Fruit fly (Drosophila melanogaster): ENCODE measurements around the gene Nplp4.

Nplp4 gene

dm6 chr2L:1986343-1987280 lies 21.6 kb upstream of the Nplp4 start (continued):
- TF ChIP-seq zf30C (GFP tag; optimal IDR thresholded peaks at IDR 0.05) (no peak), slou (GFP tag; optimal IDR thresholded peaks at IDR 0.05) (no peak), sens-2 (GFP tag; IDR thresholded peaks at IDR 0.05) (no peak; the same call in 1 of the 2 replicates), hbn (GFP tag; IDR thresholded peaks at IDR 0.05; ENCODE audit: partially characterized antibody) (no peak), Deaf1 (tag; optimal IDR thresholded peaks at IDR 0.05) (peak; percentile 25), pzg (GFP tag; optimal IDR thresholded peaks at IDR 0.05) (peak; percentile 5), CG14014 (GFP tag; IDR thresholded peaks at IDR 0.05) (peak; percentile 61), peb (GFP tag; IDR thresholded peaks at IDR 0.05) (no peak; the same call in 1 of the 2 replicates), Poxn (GFP tag; IDR thresholded peaks at IDR 0.05) (no peak), CG10366 (GFP tag; IDR thresholded peaks at IDR 0.05) (peak; percentile 35), Xrp1 (GFP tag; IDR thresholded peaks at IDR 0.05) (peak; percentile 49; the same call in 1 of the 2 replicates), HHEX (GFP tag; optimal IDR thresholded peaks at IDR 0.05) (peak; percentile 70), Atf3 (GFP tag; optimal IDR thresholded peaks at IDR 0.05) (no peak), CG10209 (GFP tag; optimal IDR thresholded peaks at IDR 0.05) (peak; percentile 38), CG7271 (tag; optimal IDR thresholded peaks at IDR 0.05) (no peak), run (tag; optimal IDR thresholded peaks at IDR 0.05) (no peak), aop (GFP tag; IDR thresholded peaks at IDR 0.05) (no peak), CG7839 (tag; optimal IDR thresholded peaks at IDR 0.05) (peak; percentile 60), CG4424 (GFP tag; optimal IDR thresholded peaks at IDR 0.05) (peak; percentile 1), maf-S (GFP tag; optimal IDR thresholded peaks at IDR 0.05) (peak; percentile 21), zfh1 (GFP tag; IDR thresholded peaks at IDR 0.05) (peak; percentile 47; the same call in 1 of the 3 replicates), ftz-f1 (GFP tag; optimal IDR thresholded peaks at IDR 0.05) (peak; percentile 74), CG6791 (GFP tag; IDR thresholded peaks at IDR 0.05; ENCODE audit: partially characterized antibody) (no peak), CG30403 (GFP tag; optimal IDR thresholded peaks at IDR 0.05) (peak; percentile 65), CG13624 (GFP tag; optimal IDR thresholded peaks at IDR 0.05) (peak; percentile 45), CG15269 (tag; optimal IDR thresholded peaks at IDR 0.05) (peak; percentile 67), CG12769 (tag; optimal IDR thresholded peaks at IDR 0.05) (peak; percentile 47), Hand (GFP tag; optimal IDR thresholded peaks at IDR 0.05) (peak; percentile 42), ems (GFP tag; optimal IDR thresholded peaks at IDR 0.05) (peak; percentile 41), Asciz (GFP tag; optimal IDR thresholded peaks at IDR 0.05) (peak; percentile 39), Mad (GFP tag; optimal IDR thresholded peaks at IDR 0.05) (peak; percentile 33), D19A (tag; optimal IDR thresholded peaks at IDR 0.05) (peak; percentile 42), PHDP (tag; optimal IDR thresholded peaks at IDR 0.05) (peak; percentile 36), CG17361 (GFP tag; IDR thresholded peaks at IDR 0.05) (peak; percentile 41; the same call in 1 of the 3 replicates), her (GFP tag; optimal IDR thresholded peaks at IDR 0.05) (peak; percentile 58), HmgZ (tag; optimal IDR thresholded peaks at IDR 0.05) (peak; percentile 37), Ets97D (GFP tag; optimal IDR thresholded peaks at IDR 0.05) (peak; percentile 11), Taf1 (GFP tag; IDR thresholded peaks at IDR 0.05) (no peak), chif (GFP tag; optimal IDR thresholded peaks at IDR 0.05) (peak in 1 of 2 experiments; percentile 26), jigr1 (GFP tag; IDR thresholded peaks at IDR 0.05) (no peak), CG1603 (tag; optimal IDR thresholded peaks at IDR 0.05) (peak; percentile 14), bsh (GFP tag; optimal IDR thresholded peaks at IDR 0.05) (peak in 1 of 2 experiments; percentile 19), HLH4C (GFP tag; IDR thresholded peaks at IDR 0.05; ENCODE audit: partially characterized antibody) (no peak), Dbx (GFP tag; IDR thresholded peaks at IDR 0.05) (peak; percentile 65; the same call in 2 of the 3 replicates), Med (GFP tag) (peak; percentile 92), dm (GFP tag; optimal IDR thresholded peaks at IDR 0.05) (no peak), klu (GFP tag; IDR thresholded peaks at IDR 0.05) (no peak), Stat92E (GFP tag; optimal IDR thresholded peaks at IDR 0.05) (no peak)

Data from whole organism, embryonic.